Worm (Caenorhabditis elegans) whole organism, mixed stage, embryonic: Measurements from ENCODE around the gene nhr-136.

ENCODE experiments used
- M03D4.4 ChIP-seq: sonication (generic microtip); optimal IDR thresholded peaks from 2 replicates; lab custom pipeline; 2017; ENCODE audit warnings: mild to moderate bottlenecking, missing genetic modification characterization, missing compliant biosample characterization
- blmp-1 ChIP-seq: fragments of 150-350 bp; optimal IDR thresholded peaks from 2 replicates; lab custom pipeline; 2014; ENCODE audit warnings: missing biosample characterization, missing genetic modification characterization
- nhr-237 ChIP-seq: fragments of 150-350 bp; optimal IDR thresholded peaks from 2 replicates; lab custom pipeline; 2014; ENCODE audit warnings: missing biosample characterization, missing genetic modification characterization
- nhr-76 ChIP-seq: sonication (generic microtip); optimal IDR thresholded peaks from 2 replicates; lab custom pipeline; 2017; ENCODE audit warnings: missing biosample characterization, missing genetic modification characterization
- sem-2 ChIP-seq: fragments of 200-800 bp; sonication (Bioruptor generic); optimal IDR thresholded peaks from 2 replicates; lab custom pipeline; 2018; ENCODE audit warnings: mild to moderate bottlenecking, missing genetic modification characterization, missing compliant biosample characterization
- sptf-1 ChIP-seq: sonication (generic microtip); optimal IDR thresholded peaks from 2 replicates; lab custom pipeline; 2017; ENCODE audit warnings: mild to moderate bottlenecking, missing genetic modification characterization, moderate library complexity, missing compliant biosample characterization
- zip-8 ChIP-seq: fragments of 150-350 bp; optimal IDR thresholded peaks from 2 replicates; lab custom pipeline; 2014; ENCODE audit warnings: missing biosample characterization, missing genetic modification characterization

DNA sequence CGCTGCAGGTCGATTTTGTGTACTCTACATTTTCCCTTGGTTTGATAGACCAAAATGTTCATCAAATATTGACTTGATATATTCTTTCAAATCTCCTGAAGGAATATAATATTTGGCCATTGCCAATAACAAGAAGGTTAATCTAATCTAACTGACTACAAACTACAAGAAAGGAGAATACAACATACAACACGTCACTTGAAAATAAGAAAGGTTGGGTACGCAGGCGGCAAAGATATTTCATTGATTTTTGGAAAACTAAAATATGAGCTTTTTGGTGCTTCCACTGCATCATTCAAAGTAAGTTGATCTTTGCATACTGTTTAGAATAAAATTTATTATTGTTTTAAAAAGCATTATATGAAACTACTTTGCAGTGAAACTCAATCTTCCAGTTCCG is 8.8 kb upstream of the nhr-136 start, which contains the start of gene nhr-209:
- TF ChIP-seq blmp-1 (tag; lab: Kevin White, UChicago), result no peak
- TF ChIP-seq nhr-237 (tag; lab: Kevin White, UChicago), result no peak
- TF ChIP-seq nhr-76, result no peak
- no peak for TF ChIP-seq sptf-1 (tag; lab: Kevin White, UChicago)
- no peak for TF ChIP-seq sem-2 (GFP tag; lab: Kevin White, UChicago)
- TF ChIP-seq M03D4.4 (tag; lab: Kevin White, UChicago), result no peak
- no peak for TF ChIP-seq zip-8 (tag; lab: Kevin White, UChicago)
